Fruit fly (Drosophila melanogaster): ENCODE measurements around the gene heca.

heca gene

DNA sequence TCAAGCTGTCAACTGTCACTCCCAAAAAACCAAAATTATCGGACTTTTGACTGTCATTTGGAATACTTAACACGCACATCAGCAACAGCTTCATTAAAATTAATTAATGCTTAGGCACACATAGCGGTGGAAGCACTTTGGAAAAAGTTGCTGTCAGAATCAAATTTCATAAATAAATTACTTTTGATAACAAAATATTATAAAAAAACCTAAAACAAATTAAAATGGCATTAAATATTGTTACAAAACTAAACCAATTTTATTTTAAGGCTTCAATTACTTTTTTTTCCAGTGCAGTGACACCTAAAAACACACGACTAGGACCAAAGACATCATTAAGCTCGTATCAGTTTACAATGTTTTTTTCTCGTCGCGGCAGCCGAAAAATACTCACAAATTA, 21.5 kb upstream of the heca start (continued):
- no peak for TF ChIP-seq slp2 (GFP tag; optimal IDR thresholded peaks at IDR 0.05)
- TF ChIP-seq E2f1 (GFP tag; IDR thresholded peaks at IDR 0.05), result peak; percentile 27; the same call in 1 of the 2 replicates
- no peak for TF ChIP-seq Eip74EF (GFP tag; optimal IDR thresholded peaks at IDR 0.05)
- no peak for TF ChIP-seq knrl (GFP tag; IDR thresholded peaks at IDR 0.05; ENCODE audit: partially characterized antibody)
- TF ChIP-seq Pdp1 (GFP tag; optimal IDR thresholded peaks at IDR 0.05), result no peak
- TF ChIP-seq CG17568 (GFP tag; optimal IDR thresholded peaks at IDR 0.05), result no peak
- TF ChIP-seq CG9609 (GFP tag; optimal IDR thresholded peaks at IDR 0.05), result no peak
- no peak for TF ChIP-seq CG3065 (GFP tag; optimal IDR thresholded peaks at IDR 0.05)
- no peak for TF ChIP-seq kni (GFP tag; optimal IDR thresholded peaks at IDR 0.05)
- TF ChIP-seq dimm (GFP tag; IDR thresholded peaks at IDR 0.05), result no peak
- no peak for TF ChIP-seq CG17186 (GFP tag; optimal IDR thresholded peaks at IDR 0.05)
- no peak for TF ChIP-seq z (GFP tag; IDR thresholded peaks at IDR 0.05)
- TF ChIP-seq run (tag; optimal IDR thresholded peaks at IDR 0.05), result no peak
- TF ChIP-seq bcd (GFP tag; optimal IDR thresholded peaks at IDR 0.05), result no peak
- no peak for TF ChIP-seq Lim3 (GFP tag; IDR thresholded peaks at IDR 0.05)
- no peak for TF ChIP-seq grau (tag; optimal IDR thresholded peaks at IDR 0.05)
- TF ChIP-seq aop (GFP tag; IDR thresholded peaks at IDR 0.05), result no peak
- TF ChIP-seq CG5180 (GFP tag; optimal IDR thresholded peaks at IDR 0.05), result no peak
- TF ChIP-seq CG6765 (GFP tag; optimal IDR thresholded peaks at IDR 0.05), result no peak
- no peak for TF ChIP-seq gfzf (GFP tag; optimal IDR thresholded peaks at IDR 0.05)
- no peak for TF ChIP-seq ac (GFP tag; optimal IDR thresholded peaks at IDR 0.05)
- no peak for TF ChIP-seq CG8478 (optimal IDR thresholded peaks at IDR 0.05)
- TF ChIP-seq CG15073 (GFP tag; optimal IDR thresholded peaks at IDR 0.05), result no peak
- TF ChIP-seq Max (GFP tag; optimal IDR thresholded peaks at IDR 0.05), result no peak
- TF ChIP-seq CG15011 (GFP tag; optimal IDR thresholded peaks at IDR 0.05), result no peak
- TF ChIP-seq dan (GFP tag; IDR thresholded peaks at IDR 0.05), result no peak
- no peak for TF ChIP-seq HLH3B (GFP tag; IDR thresholded peaks at IDR 0.05)
- TF ChIP-seq sna (GFP tag; IDR thresholded peaks at IDR 0.05; ENCODE audit: partially characterized antibody), result no peak
- TF ChIP-seq CG7271 (tag; optimal IDR thresholded peaks at IDR 0.05), result no peak
- TF ChIP-seq CG34422 (GFP tag; IDR thresholded peaks at IDR 0.05), result no peak
- TF ChIP-seq ems (GFP tag; optimal IDR thresholded peaks at IDR 0.05), result no peak
- TF ChIP-seq Sin3A (optimal IDR thresholded peaks at IDR 0.05), result no peak
- TF ChIP-seq fru (optimal IDR thresholded peaks at IDR 0.05), result no peak
- no peak for TF ChIP-seq CG10366 (GFP tag; IDR thresholded peaks at IDR 0.05)
- no peak for TF ChIP-seq B-H2 (GFP tag; optimal IDR thresholded peaks at IDR 0.05)
- no peak for TF ChIP-seq CG9817 (tag; optimal IDR thresholded peaks at IDR 0.05)
- TF ChIP-seq ATbp (GFP tag; optimal IDR thresholded peaks at IDR 0.05), result no peak
- no peak for TF ChIP-seq tup (GFP tag; optimal IDR thresholded peaks at IDR 0.05)
- TF ChIP-seq amos (GFP tag; IDR thresholded peaks at IDR 0.05; ENCODE audit: partially characterized antibody), result no peak
- no peak for TF ChIP-seq Chrac-16 (GFP tag; optimal IDR thresholded peaks at IDR 0.05)
- TF ChIP-seq CrebB (tag; optimal IDR thresholded peaks at IDR 0.05), result no peak
- TF ChIP-seq bbx (GFP tag; IDR thresholded peaks at IDR 0.05; ENCODE audit: partially characterized antibody), result no peak
- TF ChIP-seq YL-1 (GFP tag; optimal IDR thresholded peaks at IDR 0.05), result no peak
- TF ChIP-seq so (GFP tag; IDR thresholded peaks at IDR 0.05), result no peak
- no peak for TF ChIP-seq CG3726 (GFP tag; IDR thresholded peaks at IDR 0.05)
- TF ChIP-seq toy (GFP tag; IDR thresholded peaks at IDR 0.05), result no peak
- TF ChIP-seq Mad (GFP tag; optimal IDR thresholded peaks at IDR 0.05), result no peak
- TF ChIP-seq CG2712 (tag; optimal IDR thresholded peaks at IDR 0.05), result peak; percentile 22
- 0 out of 2 replicates have a peak, but pooled peaks have one; percentile 13 for TF ChIP-seq CG17328 (GFP tag; IDR thresholded peaks at IDR 0.05)
- no peak for TF ChIP-seq PHDP (tag; optimal IDR thresholded peaks at IDR 0.05)
- TF ChIP-seq Atf3 (GFP tag; optimal IDR thresholded peaks at IDR 0.05), result no peak
- peak; percentile 26 for TF ChIP-seq CG18262 (tag; optimal IDR thresholded peaks at IDR 0.05)
